Worm (Caenorhabditis elegans): ENCODE data around the gene mkk-4.

mkk-4 gene

DNA sequence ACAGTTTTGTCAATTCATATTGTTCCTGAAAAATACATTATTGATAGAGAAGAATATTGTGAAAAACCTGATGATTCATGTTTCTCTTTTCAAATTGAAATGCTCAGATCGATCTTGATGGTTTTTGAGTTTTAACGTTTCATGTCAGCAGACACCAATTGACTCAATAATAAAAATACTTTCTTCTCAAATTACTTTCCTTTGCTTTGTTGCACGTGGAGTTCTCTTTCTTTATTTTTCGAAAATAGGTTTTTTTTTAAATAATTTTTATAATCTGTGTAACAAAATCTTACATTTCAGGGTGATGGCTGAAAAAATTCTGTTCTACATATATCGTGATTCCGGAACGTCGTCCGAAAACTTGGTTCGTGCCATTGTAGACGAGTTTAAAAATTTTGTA lies 27.0 kb upstream of the mkk-4 start, which contains the start of gene F19C6.2:
TSS of gene F19C6.2 (plus strand) at position 301 of the 400 bp plus-strand sequence.
- TF ChIP-seq F55B11.4 (tag; optimal IDR thresholded peaks at IDR 0.05; ENCODE audit: borderline replicate concordance, insufficient read depth) (no peak), unc-130 (GFP tag; optimal IDR thresholded peaks at IDR 0.05) (no peak), sptf-2 (GFP tag; optimal IDR thresholded peaks at IDR 0.05) (no peak), mel-28 (tag; optimal IDR thresholded peaks at IDR 0.05; ENCODE audit: borderline replicate concordance) (no peak), mes-4 (tag; optimal IDR thresholded peaks at IDR 0.05) (no peak)

DNA sequence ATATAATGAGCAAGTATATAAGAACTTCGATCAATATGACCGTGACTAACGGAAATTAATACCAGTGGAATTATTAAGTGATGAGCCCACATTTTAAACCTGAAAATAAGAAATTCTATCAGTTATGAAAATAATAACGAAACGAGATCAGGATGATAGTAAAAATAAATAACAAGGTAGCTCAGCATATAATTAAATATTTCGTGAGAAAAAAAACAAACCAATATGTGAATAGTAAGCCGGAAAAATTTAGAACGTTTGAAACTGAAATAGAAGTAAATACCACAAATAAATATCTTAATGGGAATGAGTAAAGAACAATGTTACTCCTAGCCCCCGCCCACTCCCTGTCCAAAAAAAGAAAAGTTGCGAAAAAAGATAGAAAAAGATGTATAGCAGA lies 19.0 kb upstream of the mkk-4 start, which contains the start of gene F19C6.3:
TSS of gene F19C6.3 (minus strand) at position 101 of the 400 bp plus-strand sequence.
- TF ChIP-seq Y79H2A.3 (GFP tag; conservative IDR thresholded peaks at IDR 0.05) = no peak
- TF ChIP-seq F22D6.2 (tag; optimal IDR thresholded peaks at IDR 0.05) = no peak
- TF ChIP-seq rcor-1 (GFP tag; IDR thresholded peaks at IDR 0.05) = no peak
- TF ChIP-seq ets-4 (GFP tag; optimal IDR thresholded peaks at IDR 0.05) = no peak
- TF ChIP-seq madf-6 (GFP tag; IDR thresholded peaks at IDR 0.05) = no peak
- no peak for TF ChIP-seq attf-6 (GFP tag; IDR thresholded peaks at IDR 0.05)
- no peak for TF ChIP-seq snpc-1.3 (tag; optimal IDR thresholded peaks at IDR 0.05; ENCODE audit: insufficient read depth)
- no peak for TF ChIP-seq bed-1 (GFP tag; IDR thresholded peaks at IDR 0.05)
- TF ChIP-seq B0261.1 (tag; optimal IDR thresholded peaks at IDR 0.05) = no peak
- no peak for TF ChIP-seq sdz-38 (tag; optimal IDR thresholded peaks at IDR 0.05)

DNA sequence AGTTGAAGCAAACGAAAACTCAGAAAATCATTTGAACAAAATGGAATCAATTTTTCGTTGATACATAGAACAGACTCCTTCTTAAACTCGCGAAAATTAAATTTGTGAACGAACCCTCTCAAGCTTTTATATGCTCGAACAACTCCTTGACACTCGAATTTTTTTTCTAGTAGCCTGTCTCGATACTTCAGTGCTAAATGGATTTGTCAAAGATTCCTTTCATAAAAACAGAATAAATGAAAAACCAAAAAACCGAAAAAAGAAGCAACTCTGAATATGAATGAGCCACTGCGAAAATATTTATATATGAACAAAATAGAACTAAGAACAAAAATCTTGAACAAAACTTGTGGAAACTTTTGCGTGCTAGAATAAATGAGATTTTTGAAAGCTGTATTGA lies 17.7 kb upstream of the mkk-4 start:
- no peak for TF ChIP-seq rpc-1 (optimal IDR thresholded peaks at IDR 0.05)
- no peak for TF ChIP-seq rpc-1 (tag; optimal IDR thresholded peaks at IDR 0.05)
- TF ChIP-seq unc-62 (GFP tag; optimal IDR thresholded peaks at IDR 0.05) = no peak
- TF ChIP-seq hlh-12 (tag; optimal IDR thresholded peaks at IDR 0.05) = no peak
- no peak for TF ChIP-seq nfyb-1 (GFP tag; IDR thresholded peaks at IDR 0.05)
- no peak for TF ChIP-seq B0035.1 (tag; optimal IDR thresholded peaks at IDR 0.05)
- TF ChIP-seq bed-2 (GFP tag; IDR thresholded peaks at IDR 0.05) = no peak
- TF ChIP-seq madf-8 (GFP tag; conservative IDR thresholded peaks at IDR 0.05) = no peak
- TF ChIP-seq ets-4 (GFP tag; optimal IDR thresholded peaks at IDR 0.05) = no peak
- TF ChIP-seq F49E8.2 (tag; optimal IDR thresholded peaks at IDR 0.05; ENCODE audit: insufficient read depth) = no peak

DNA sequence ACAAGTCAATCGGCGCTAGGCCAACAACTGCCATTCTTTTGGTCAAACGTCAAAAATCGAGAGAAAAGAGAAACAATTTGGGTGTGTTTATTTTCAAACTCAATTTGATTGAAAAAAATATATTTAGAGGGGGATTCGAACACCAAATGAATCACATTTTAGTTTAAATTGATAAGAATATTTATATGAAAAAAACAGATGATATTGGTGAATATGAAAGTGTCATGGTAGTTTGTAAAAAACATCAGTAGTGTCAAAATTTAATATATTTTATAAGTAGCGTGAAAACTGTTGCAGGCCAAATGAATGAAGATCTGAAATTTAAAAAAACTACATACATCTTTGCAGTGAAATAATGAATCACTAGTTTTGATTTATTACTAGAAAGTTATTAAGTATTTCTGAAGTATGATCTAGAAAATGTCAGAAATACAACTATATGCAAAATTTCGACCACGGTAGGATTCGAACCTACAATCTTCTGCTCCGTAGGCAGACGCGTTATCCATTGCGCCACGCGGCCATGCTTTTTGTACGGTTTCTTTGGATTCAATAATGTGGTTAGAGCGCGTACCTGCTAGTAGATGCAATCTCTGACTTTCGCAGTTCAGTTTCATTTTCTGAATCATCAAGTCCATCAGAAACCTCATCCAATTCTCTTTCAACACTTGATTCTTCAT lies 9.5 kb upstream of the mkk-4 start, which contains the start of gene F19C6.4:
TSS of gene F19C6.4 (minus strand) at position 51 of the 680 bp plus-strand sequence.
- TF ChIP-seq attf-3 (GFP tag; conservative IDR thresholded peaks at IDR 0.05) = no peak
- peak; percentile 82 for TF ChIP-seq B0261.1 (tag; optimal IDR thresholded peaks at IDR 0.05)
- TF ChIP-seq nhr-179 (tag; optimal IDR thresholded peaks at IDR 0.05) = peak; percentile 47
- no peak for TF ChIP-seq lin-35 (GFP tag; optimal IDR thresholded peaks at IDR 0.05)
- no peak for TF ChIP-seq attf-5 (GFP tag; optimal IDR thresholded peaks at IDR 0.05)
- TF ChIP-seq lsy-27 (tag; optimal IDR thresholded peaks at IDR 0.05; ENCODE audit: borderline replicate concordance, insufficient read depth) = no peak
- TF ChIP-seq cebp-1 (GFP tag; IDR thresholded peaks at IDR 0.05) = no peak
- TF ChIP-seq cebp-1 (tag; optimal IDR thresholded peaks at IDR 0.05) = no peak
- TF ChIP-seq unc-130 (GFP tag; optimal IDR thresholded peaks at IDR 0.05) = peak; percentile 43
- peak; percentile 60 for TF ChIP-seq hmg-1.2 (GFP tag; IDR thresholded peaks at IDR 0.05)
- TF ChIP-seq rpc-1 (optimal IDR thresholded peaks at IDR 0.05) = peak; percentile 84
- TF ChIP-seq rpc-1 (tag; optimal IDR thresholded peaks at IDR 0.05) = peak; percentile 91
- no peak for TF ChIP-seq ztf-6 (GFP tag; IDR thresholded peaks at IDR 0.05)
- TF ChIP-seq rec-8 (tag; optimal IDR thresholded peaks at IDR 0.05) = peak in 1 of 2 experiments; percentile 65
- TF ChIP-seq athp-1 (tag; optimal IDR thresholded peaks at IDR 0.05) = no peak
- no peak for TF ChIP-seq nfyb-1 (GFP tag; IDR thresholded peaks at IDR 0.05)
- TF ChIP-seq Y95B8A.8 (GFP tag; IDR thresholded peaks at IDR 0.05) = no peak
- peak; percentile 78 for TF ChIP-seq lin-26 (GFP tag; IDR thresholded peaks at IDR 0.05)
- peak; percentile 11 for TF ChIP-seq nhr-80 (tag; optimal IDR thresholded peaks at IDR 0.05)
- no peak for TF ChIP-seq C17E4.6 (GFP tag; IDR thresholded peaks at IDR 0.05)
- TF ChIP-seq T26A5.8 (tag; optimal IDR thresholded peaks at IDR 0.05) = no peak
- TF ChIP-seq ztf-28 (GFP tag; IDR thresholded peaks at IDR 0.05) = 0 out of 2 replicates have a peak, but pooled peaks have one; percentile 45
- 0 out of 2 replicates have a peak, but pooled peaks have one; percentile 48 for TF ChIP-seq F39B2.1 (GFP tag; IDR thresholded peaks at IDR 0.05)
- TF ChIP-seq hsf-1 (GFP tag; IDR thresholded peaks at IDR 0.05) = no peak

Measured in whole organism, young adult.